Fruit fly (Drosophila melanogaster) whole organism, wandering third instar larva: ENCODE measurements around the gene CG6295.

Experiments
- Abd-B ChIP-seq: fragments of >200 bp; optimal IDR thresholded peaks from 2 replicates; lab custom pipeline; 2017; ENCODE audit warnings: missing biosample characterization, missing genetic modification characterization
- CG9705 ChIP-seq: fragments of 200-800 bp; sonication (Bioruptor generic); optimal IDR thresholded peaks from 2 replicates; lab custom pipeline; 2018; ENCODE audit warnings: missing biosample characterization, mild to moderate bottlenecking, missing genetic modification characterization
- CrebA ChIP-seq: fragments of 200-800 bp; sonication (Bioruptor generic); optimal IDR thresholded peaks from 2 replicates; lab custom pipeline; 2016; ENCODE audit warnings: missing biosample characterization, mild to moderate bottlenecking, missing genetic modification characterization, borderline replicate concordance
- Dfd ChIP-seq: fragments of >200 bp; optimal IDR thresholded peaks from 2 replicates; lab custom pipeline; 2017; ENCODE audit warnings: missing biosample characterization, missing genetic modification characterization
- Dif ChIP-seq: fragments of 200-275, 200-300 bp; sonication (Bioruptor generic); optimal IDR thresholded peaks from 2 replicates; lab custom pipeline; 2018; ENCODE audit warnings: missing biosample characterization, missing genetic modification characterization; ENCODE audit not compliant: partially characterized antibody
- GATAd ChIP-seq: sonication (Bioruptor generic); optimal IDR thresholded peaks from 2 replicates; lab custom pipeline; 2016; ENCODE audit warnings: missing biosample characterization, missing genetic modification characterization
- HLH106 ChIP-seq: fragments of 200-800 bp; optimal IDR thresholded peaks from 3 replicates; lab custom pipeline; 2019; ENCODE audit warnings: missing biosample characterization, mild to moderate bottlenecking, missing genetic modification characterization, moderate library complexity
- Hnf4 ChIP-seq: fragments of 200-800 bp; sonication (Bioruptor generic); optimal IDR thresholded peaks from 2 replicates; lab custom pipeline; 2016; ENCODE audit warnings: missing biosample characterization, mild to moderate bottlenecking, missing genetic modification characterization
- Hr78 ChIP-seq: fragments of >200 bp; optimal IDR thresholded peaks from 2 replicates; lab custom pipeline; 2017; ENCODE audit warnings: missing biosample characterization, missing genetic modification characterization
- Hr83 ChIP-seq: fragments of 200-300 bp; sonication (Bioruptor generic); optimal IDR thresholded peaks from 2 replicates; lab custom pipeline; 2016; ENCODE audit warnings: missing biosample characterization, mild to moderate bottlenecking, missing genetic modification characterization, moderate library complexity; ENCODE audit not compliant: poor library complexity, severe bottlenecking
- Jra ChIP-seq: sonication (Bioruptor generic); optimal IDR thresholded peaks from 2 replicates; lab custom pipeline; 2016; ENCODE audit warnings: missing biosample characterization, missing genetic modification characterization
- Mio ChIP-seq: sonication (Bioruptor generic); optimal IDR thresholded peaks from 2 replicates; lab custom pipeline; 2016; ENCODE audit warnings: missing biosample characterization, missing genetic modification characterization
- Myc ChIP-seq: fragments of >200 bp; optimal IDR thresholded peaks from 2 replicates; lab custom pipeline; 2017
- N ChIP-seq: fragments of >200 bp; optimal IDR thresholded peaks from 2 replicates; lab custom pipeline; 2018; ENCODE audit warnings: missing biosample characterization, missing external identifiers, missing genetic modification characterization
- Rel ChIP-seq, 2 experiments: fragments of 200-800 bp; sonication (Bioruptor generic) in 1 of 2; optimal IDR thresholded peaks; 2 replicates in 1 of 2; 3 replicates in 1 of 2; lab custom pipeline; 2016 to 2019; ENCODE audit warnings: mild to moderate bottlenecking in 2 of 2, missing biosample characterization in 2 of 2, missing genetic modification characterization in 2 of 2, moderate library complexity in 1 of 2
- Sp1 ChIP-seq: fragments of 200-800 bp; sonication (Bioruptor generic); optimal IDR thresholded peaks from 3 replicates; lab custom pipeline; 2019; ENCODE audit warnings: missing biosample characterization, mild to moderate bottlenecking, missing genetic modification characterization, moderate library complexity
- Vsx2 ChIP-seq: fragments of 200-300, 225-300 bp; sonication (Bioruptor generic); optimal IDR thresholded peaks from 2 replicates; lab custom pipeline; 2018; ENCODE audit warnings: missing biosample characterization, missing genetic modification characterization; ENCODE audit not compliant: partially characterized antibody
- br ChIP-seq: fragments of 200-800 bp; sonication (Bioruptor generic); optimal IDR thresholded peaks from 2 replicates; lab custom pipeline; 2016; ENCODE audit warnings: missing biosample characterization, missing genetic modification characterization
- brk ChIP-seq: fragments of 200-800 bp; sonication (Bioruptor generic); optimal IDR thresholded peaks from 2 replicates; lab custom pipeline; 2016; ENCODE audit warnings: missing biosample characterization, mild to moderate bottlenecking, missing genetic modification characterization
- dl ChIP-seq, 2 experiments: fragments of 175-275, 200-275 bp in 1 of 2; fragments of 200-275 bp in 1 of 2; sonication (Bioruptor generic); optimal IDR thresholded peaks; lab custom pipeline; 2018; ENCODE audit warnings: mild to moderate bottlenecking in 2 of 2, missing biosample characterization in 2 of 2, missing genetic modification characterization in 2 of 2, moderate library complexity in 2 of 2; ENCODE audit not compliant: partially characterized antibody in 2 of 2, insufficient read depth in 1 of 2
- dmrt93B ChIP-seq: fragments of 200-800 bp; sonication (Bioruptor generic); optimal IDR thresholded peaks from 2 replicates; lab custom pipeline; 2018; ENCODE audit warnings: missing biosample characterization, mild to moderate bottlenecking, missing genetic modification characterization
- ey ChIP-seq: fragments of 200-800 bp; sonication (Bioruptor generic); optimal IDR thresholded peaks from 2 replicates; lab custom pipeline; 2016; ENCODE audit warnings: missing biosample characterization, missing genetic modification characterization
- foxo ChIP-seq, 2 experiments: fragments of 200-800 bp; sonication (Bioruptor generic); optimal IDR thresholded peaks; 2 replicates in 1 of 2; 3 replicates in 1 of 2; lab custom pipeline; 2016 to 2017; ENCODE audit warnings: missing biosample characterization in 2 of 2, missing genetic modification characterization in 2 of 2
- fru ChIP-seq: fragments of 200-800 bp; sonication (Bioruptor generic); optimal IDR thresholded peaks from 3 replicates; lab custom pipeline; 2016; ENCODE audit warnings: missing biosample characterization, mild to moderate bottlenecking, missing genetic modification characterization
- h ChIP-seq: fragments of 200-800 bp; sonication (Bioruptor generic); optimal IDR thresholded peaks from 3 replicates; lab custom pipeline; 2016; ENCODE audit warnings: missing biosample characterization, mild to moderate bottlenecking, missing genetic modification characterization
- jim ChIP-seq: fragments of 175-275, 200-325 bp; sonication (Bioruptor generic); optimal IDR thresholded peaks from 2 replicates; lab custom pipeline; 2016; ENCODE audit warnings: missing biosample characterization, mild to moderate bottlenecking, missing genetic modification characterization
- lola ChIP-seq: fragments of >200 bp; optimal IDR thresholded peaks from 2 replicates; lab custom pipeline; 2017; ENCODE audit warnings: missing biosample characterization, missing genetic modification characterization
- pan ChIP-seq: fragments of >200 bp; optimal IDR thresholded peaks from 2 replicates; lab custom pipeline; 2017
- psq ChIP-seq: fragments of 200-800 bp; sonication (Bioruptor generic); optimal IDR thresholded peaks from 3 replicates; lab custom pipeline; 2017; ENCODE audit warnings: missing biosample characterization, mild to moderate bottlenecking, missing genetic modification characterization, moderate library complexity
- rgr ChIP-seq: fragments of 200-800 bp; sonication (Bioruptor generic); optimal IDR thresholded peaks from 3 replicates; lab custom pipeline; 2016; ENCODE audit warnings: missing biosample characterization, mild to moderate bottlenecking, missing genetic modification characterization
- sage ChIP-seq: fragments of 200-800 bp; sonication (Bioruptor generic); optimal IDR thresholded peaks from 2 replicates; lab custom pipeline; 2016; ENCODE audit warnings: missing biosample characterization, mild to moderate bottlenecking, missing genetic modification characterization
- sv ChIP-seq: fragments of 200-800 bp; sonication (Bioruptor generic); optimal IDR thresholded peaks from 3 replicates; lab custom pipeline; 2016; ENCODE audit warnings: missing biosample characterization, missing genetic modification characterization
- tai ChIP-seq: sonication (Bioruptor generic); optimal IDR thresholded peaks from 2 replicates; lab custom pipeline; 2016; ENCODE audit warnings: missing biosample characterization, missing genetic modification characterization
- usp ChIP-seq: fragments of >200 bp; optimal IDR thresholded peaks from 2 replicates; lab custom pipeline; 2017; ENCODE audit warnings: missing biosample characterization, missing genetic modification characterization
- woc ChIP-seq: sonication (Bioruptor generic); optimal IDR thresholded peaks from 2 replicates; lab custom pipeline; 2016; ENCODE audit warnings: missing biosample characterization, mild to moderate bottlenecking, missing genetic modification characterization

Gene CG6295

DNA sequence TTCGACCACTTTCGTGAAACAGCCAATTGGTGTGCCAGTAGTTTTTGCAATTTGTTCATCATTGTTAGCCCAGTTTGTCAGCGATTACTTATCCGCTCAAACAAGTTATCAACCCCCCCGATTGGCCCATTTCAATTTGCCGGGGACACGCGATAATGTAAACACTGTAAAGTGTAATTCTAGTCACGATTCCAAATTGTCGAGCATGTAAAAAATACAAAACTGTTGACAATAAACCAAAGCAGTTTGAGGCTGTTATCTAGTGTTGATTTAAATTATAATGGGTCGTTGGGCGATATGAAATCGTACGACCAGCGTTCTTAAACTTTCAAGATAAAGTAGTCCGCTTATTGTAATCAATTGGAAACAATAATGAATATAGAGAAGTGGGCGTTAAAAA is 19.4 kb downstream of the CG6295 start:
- TF ChIP-seq tai (GFP tag; lab: Kevin White, UChicago) (no peak), foxo (GFP tag; optimal IDR thresholded peaks at IDR 0.05; lab: Kevin White, UChicago) (no peak)
- TF ChIP-seq, all 38 proteins: peak for 0

dm6 chr3R:26984437-26984836 is 22.4 kb downstream of the CG6295 start:
- TF ChIP-seq Sp1 (GFP tag; lab: Kevin White, UChicago) (no peak), woc (no peak), lola (no peak), psq (GFP tag; lab: Kevin White, UChicago) (no peak), dmrt93B (GFP tag; lab: Kevin White, UChicago) (no peak), Hr83 (GFP tag; lab: Kevin White, UChicago) (no peak), sage (no peak), CrebA (GFP tag; lab: Kevin White, UChicago) (no peak), pan (lab: Kevin White, UChicago) (no peak), dl (GFP tag; optimal IDR thresholded peaks at IDR 0.05; lab: Kevin White, UChicago; ENCODE audit: insufficient read depth in 1 of 2, partially characterized antibody in 2 of 2) (no peak), Hr78 (GFP tag; lab: Kevin White, UChicago) (no peak)
- TF ChIP-seq, all 38 proteins: peak for 0

DNA sequence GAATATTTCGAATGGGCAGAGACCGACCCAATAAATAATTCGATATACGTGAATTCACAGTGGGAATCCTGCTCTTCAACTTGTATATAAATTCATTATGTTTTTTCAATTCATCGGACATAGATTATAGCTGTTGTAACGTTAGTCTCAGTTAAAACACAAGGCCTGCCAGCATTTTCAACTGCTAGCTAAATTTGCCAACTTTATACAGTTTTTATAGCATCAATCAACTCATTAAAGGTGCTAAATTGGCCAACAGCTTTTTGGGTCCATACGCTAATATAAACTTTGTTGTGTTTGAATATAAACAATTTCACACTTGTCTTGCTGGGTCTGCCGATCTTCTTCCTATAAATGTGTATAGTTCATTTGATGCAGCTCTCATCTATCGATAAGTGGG is 24.7 kb downstream of the CG6295 start:
- TF ChIP-seq h (GFP tag; lab: Kevin White, UChicago), result no peak
- no peak for TF ChIP-seq brk (GFP tag; lab: Kevin White, UChicago)
- TF ChIP-seq pan (lab: Kevin White, UChicago), result no peak
- no peak for TF ChIP-seq Rel (GFP tag; optimal IDR thresholded peaks at IDR 0.05; lab: Kevin White, UChicago)
- no peak for TF ChIP-seq Rel (tag; optimal IDR thresholded peaks at IDR 0.05; lab: Kevin White, UChicago)
- TF ChIP-seq Dfd (GFP tag; lab: Kevin White, UChicago), result no peak
- no peak for TF ChIP-seq GATAd (GFP tag; lab: Kevin White, UChicago)
- no peak for TF ChIP-seq sv (GFP tag; lab: Kevin White, UChicago)
- no peak for TF ChIP-seq Hnf4 (GFP tag; lab: Kevin White, UChicago)
- no peak for TF ChIP-seq ey (GFP tag; lab: Kevin White, UChicago)
- TF ChIP-seq lola, result no peak
- no peak for TF ChIP-seq CG9705 (GFP tag; lab: Kevin White, UChicago)
- no peak for TF ChIP-seq Sp1 (GFP tag; lab: Kevin White, UChicago)
- TF ChIP-seq Myc, result no peak

dm6 chr3R:26980282-26980691 is 26.6 kb downstream of the CG6295 start:
- TF ChIP-seq Hr78 (GFP tag; lab: Kevin White, UChicago) (no peak), Hr83 (GFP tag; lab: Kevin White, UChicago) (peak; percentile 37), Myc (no peak), N (GFP tag; lab: Kevin White, UChicago) (no peak), dmrt93B (GFP tag; lab: Kevin White, UChicago) (no peak), br (GFP tag; lab: Kevin White, UChicago) (no peak), Dif (peak; percentile 96), sage (no peak), rgr (GFP tag; lab: Kevin White, UChicago) (no peak), Jra (GFP tag; lab: Kevin White, UChicago) (no peak), tai (GFP tag; lab: Kevin White, UChicago) (no peak), Abd-B (no peak), usp (GFP tag; lab: Kevin White, UChicago) (no peak), psq (GFP tag; lab: Kevin White, UChicago) (peak; percentile 87), CrebA (GFP tag; lab: Kevin White, UChicago) (no peak), GATAd (GFP tag; lab: Kevin White, UChicago) (no peak), sv (GFP tag; lab: Kevin White, UChicago) (no peak), Mio (GFP tag; lab: Kevin White, UChicago) (no peak), CG9705 (GFP tag; lab: Kevin White, UChicago) (no peak), Sp1 (GFP tag; lab: Kevin White, UChicago) (no peak), dl (GFP tag; optimal IDR thresholded peaks at IDR 0.05; lab: Kevin White, UChicago; ENCODE audit: insufficient read depth in 1 of 2, partially characterized antibody in 2 of 2) (peak; percentile 88 to 93), pan (lab: Kevin White, UChicago) (no peak), brk (GFP tag; lab: Kevin White, UChicago) (no peak), h (GFP tag; lab: Kevin White, UChicago) (peak; percentile 67), foxo (GFP tag; optimal IDR thresholded peaks at IDR 0.05; lab: Kevin White, UChicago) (peak in 1 of 2 experiments; percentile 14), jim (GFP tag; lab: Kevin White, UChicago) (peak; percentile 21), ey (GFP tag; lab: Kevin White, UChicago) (no peak), Vsx2 (GFP tag; lab: Kevin White, UChicago) (peak; percentile 77), HLH106 (tag; lab: Kevin White, UChicago) (no peak), Dfd (GFP tag; lab: Kevin White, UChicago) (no peak), Hnf4 (GFP tag; lab: Kevin White, UChicago) (no peak), fru (GFP tag; lab: Kevin White, UChicago) (no peak), Rel (GFP tag; optimal IDR thresholded peaks at IDR 0.05; lab: Kevin White, UChicago) (no peak), Rel (tag; optimal IDR thresholded peaks at IDR 0.05; lab: Kevin White, UChicago) (no peak)
- TF ChIP-seq, all 38 proteins: peak for 8
